Worm (Caenorhabditis elegans) whole organism, young adult: Measurements from ENCODE around the gene F54E2.1.

ENCODE experiments used
- F10E7.11 ChIP-seq: sonication (generic microtip); optimal IDR thresholded peaks from 2 replicates; lab custom pipeline; 2017; ENCODE audit warnings: mild to moderate bottlenecking, missing genetic modification characterization, moderate library complexity, missing compliant biosample characterization
- T07F8.4 ChIP-seq: sonication (generic microtip); optimal IDR thresholded peaks from 2 replicates; lab custom pipeline; 2016; ENCODE audit warnings: mild to moderate bottlenecking, missing genetic modification characterization, moderate library complexity, missing compliant biosample characterization
- ama-1 ChIP-seq, 3 experiments: fragments of 150-350 bp in 1 of 3; sonication (generic microtip) in 2 of 3; optimal IDR thresholded peaks; 2 replicates each; lab custom pipeline; 2014 to 2018; ENCODE audit warnings: missing biosample characterization in 2 of 3, missing genetic modification characterization in 2 of 3, missing genetic modification reagents in 2 of 3
- chd-7 ChIP-seq: sonication (generic microtip); optimal IDR thresholded peaks from 2 replicates; lab custom pipeline; 2016; ENCODE audit warnings: mild to moderate bottlenecking, missing genetic modification characterization, moderate library complexity, missing compliant biosample characterization
- him-1 ChIP-seq: sonication (generic microtip); optimal IDR thresholded peaks from 2 replicates; lab custom pipeline; 2016; ENCODE audit warnings: missing genotype, missing genetic modification reagents, missing genetic modification characterization, missing compliant biosample characterization
- lin-26 ChIP-seq: fragments of 200-800 bp; sonication (Bioruptor generic); IDR thresholded peaks from 2 replicates; pipeline ENCODE4 v1.3.6; 2022; ENCODE audit warnings: missing genetic modification reagents, missing genetic modification characterization, missing compliant biosample characterization
- mxl-1 ChIP-seq: sonication (generic microtip); optimal IDR thresholded peaks from 2 replicates; lab custom pipeline; 2016; ENCODE audit warnings: missing genetic modification characterization, missing compliant biosample characterization
- nfya-1 ChIP-seq: sonication (generic microtip); optimal IDR thresholded peaks from 2 replicates; lab custom pipeline; 2017; ENCODE audit warnings: antibody characterized with exemption, missing compliant biosample characterization, missing genetic modification characterization, borderline replicate concordance; ENCODE audit not compliant: insufficient read depth
- pbrm-1 ChIP-seq: fragments of 200-800 bp; sonication (Bioruptor generic); IDR thresholded peaks from 2 replicates; pipeline ENCODE4 v1.3.6; 2022; ENCODE audit warnings: missing genetic modification reagents, missing genetic modification characterization, missing compliant biosample characterization
- snpc-4 ChIP-seq, 5 experiments: fragments of 150-350 bp in 1 of 5; sonication (generic microtip) in 4 of 5; optimal IDR thresholded peaks; 2 replicates each; lab custom pipeline; 2014 to 2018; ENCODE audit warnings: missing genetic modification characterization in 5 of 5, missing biosample characterization in 3 of 5, antibody characterized with exemption in 2 of 5, mild to moderate bottlenecking in 2 of 5, missing compliant biosample characterization in 2 of 5, missing genotype in 2 of 5, moderate library complexity in 2 of 5, missing genetic modification reagents in 1 of 5
- unc-130 ChIP-seq: sonication (generic microtip); optimal IDR thresholded peaks from 2 replicates; lab custom pipeline; 2016; ENCODE audit warnings: missing genetic modification reagents, missing genetic modification characterization, missing compliant biosample characterization
- unc-62 ChIP-seq: fragments of 150-350 bp; optimal IDR thresholded peaks from 2 replicates; lab custom pipeline; 2014; ENCODE audit warnings: missing biosample characterization, missing genetic modification reagents, missing genetic modification characterization
- xnd-1 ChIP-seq: sonication (generic microtip); optimal IDR thresholded peaks from 2 replicates; lab custom pipeline; 2016; ENCODE audit warnings: missing genotype, missing genetic modification reagents, missing genetic modification characterization, missing compliant biosample characterization
- zfh-2 ChIP-seq: fragments of 200-800 bp; sonication (Bioruptor generic); conservative IDR thresholded peaks from 2 replicates; pipeline ENCODE4 v1.3.6; 2022; ENCODE audit warnings: missing genetic modification reagents, missing genetic modification characterization, missing compliant biosample characterization

DNA sequence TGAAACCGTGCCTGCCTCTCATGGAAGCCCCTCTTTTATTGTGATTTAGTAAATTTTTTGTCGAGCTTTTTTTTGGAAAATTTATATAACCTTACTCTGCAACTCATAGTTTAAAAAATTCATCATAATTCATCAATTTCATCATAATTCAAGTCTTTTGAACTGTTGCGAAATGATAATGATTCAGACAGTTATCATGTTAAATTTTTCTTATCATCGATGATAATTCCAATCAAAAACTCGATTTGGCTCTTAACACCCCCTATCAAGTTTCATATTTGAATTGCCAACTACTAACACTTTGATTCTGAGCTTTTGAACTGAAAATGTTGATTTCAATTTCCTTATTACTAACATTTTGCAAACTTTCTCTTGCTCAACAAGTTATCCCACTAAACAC is at the start of gene F54E2.1:
- TF ChIP-seq F10E7.11: no peak
- TF ChIP-seq ama-1 (optimal IDR thresholded peaks at IDR 0.05; lab: Kevin White, UChicago): no peak
- TF ChIP-seq ama-1 (GFP tag; optimal IDR thresholded peaks at IDR 0.05; lab: Kevin White, UChicago): no peak
- TF ChIP-seq unc-62: no peak
- no peak for TF ChIP-seq unc-130 (GFP tag; lab: Kevin White, UChicago)
- no peak for TF ChIP-seq lin-26 (GFP tag; lab: Robert Waterston, UW)
- no peak for TF ChIP-seq xnd-1 (tag; lab: Kevin White, UChicago)
- TF ChIP-seq pbrm-1: no peak
- TF ChIP-seq T07F8.4 (tag; lab: Kevin White, UChicago): no peak
- TF ChIP-seq him-1 (tag; lab: Kevin White, UChicago): no peak
- TF ChIP-seq snpc-4 (GFP tag; optimal IDR thresholded peaks at IDR 0.05; lab: Kevin White, UChicago): no peak
- no peak for TF ChIP-seq snpc-4 (tag; optimal IDR thresholded peaks at IDR 0.05; lab: Kevin White, UChicago)
- TF ChIP-seq chd-7 (tag; lab: Kevin White, UChicago): no peak
- no peak for TF ChIP-seq nfya-1
- TF ChIP-seq mxl-1: no peak
- no peak for TF ChIP-seq zfh-2 (GFP tag; lab: Robert Waterston, UW)
